Fruit fly (Drosophila melanogaster) whole organism, embryonic: Measurements from ENCODE around the gene CG32202.

Experiments
- CG11398 ChIP-seq: fragments of 200-800 bp; sonication (Bioruptor generic); optimal IDR thresholded peaks from 2 replicates; lab custom pipeline; 2016; ENCODE audit warnings: missing biosample characterization, missing genetic modification characterization
- CG12071 ChIP-seq: fragments of 200-800 bp; sonication (Bioruptor generic); optimal IDR thresholded peaks from 3 replicates; lab custom pipeline; 2018; ENCODE audit warnings: missing biosample characterization, mild to moderate bottlenecking, missing genetic modification characterization
- CG1602 ChIP-seq: fragments of 200-800 bp; sonication (Bioruptor generic); optimal IDR thresholded peaks from 3 replicates; lab custom pipeline; 2016; ENCODE audit warnings: missing biosample characterization, missing genetic modification characterization
- CG17361 ChIP-seq: fragments of 200-800 bp; sonication (Bioruptor generic); IDR thresholded peaks from 3 replicates; pipeline ENCODE4 v1.3.6; 2022; ENCODE audit warnings: missing biosample characterization, missing genetic modification characterization
- CG17802 ChIP-seq: fragments of 200-800 bp; sonication (Bioruptor generic); optimal IDR thresholded peaks from 2 replicates; lab custom pipeline; 2018; ENCODE audit warnings: missing biosample characterization, mild to moderate bottlenecking, missing genetic modification characterization, moderate library complexity
- CG30403 ChIP-seq: fragments of 200-800 bp; sonication (Bioruptor generic); optimal IDR thresholded peaks from 3 replicates; lab custom pipeline; 2016; ENCODE audit warnings: missing biosample characterization, missing genetic modification characterization
- CG32772 ChIP-seq: fragments of 200-800 bp; sonication (Bioruptor generic); IDR thresholded peaks from 2 replicates; pipeline ENCODE4 v1.3.6; 2022; ENCODE audit warnings: missing biosample characterization, missing genetic modification characterization
- CG6689 ChIP-seq: fragments of 200-800 bp; sonication (Bioruptor generic); IDR thresholded peaks from 2 replicates; pipeline ENCODE4 v1.3.6; 2022; ENCODE audit warnings: missing biosample characterization, missing genetic modification characterization
- CG7786 ChIP-seq: fragments of 200-800 bp; sonication (Bioruptor generic); optimal IDR thresholded peaks from 2 replicates; lab custom pipeline; 2016; ENCODE audit warnings: missing biosample characterization, missing genetic modification characterization
- Dek ChIP-seq: fragments of 200-800 bp; sonication (Bioruptor generic); optimal IDR thresholded peaks from 3 replicates; lab custom pipeline; 2019; ENCODE audit warnings: missing biosample characterization, mild to moderate bottlenecking, missing genetic modification characterization, moderate library complexity
- HLH4C ChIP-seq: fragments of 200-800 bp; sonication (Bioruptor generic); IDR thresholded peaks from 3 replicates; pipeline ENCODE4 v1.3.6; 2022; ENCODE audit warnings: missing biosample characterization, missing genetic modification characterization; ENCODE audit not compliant: partially characterized antibody
- HLH54F ChIP-seq: fragments of 200-800 bp; sonication (Bioruptor generic); optimal IDR thresholded peaks from 3 replicates; lab custom pipeline; 2016; ENCODE audit warnings: missing biosample characterization, missing genetic modification characterization
- Max ChIP-seq: fragments of 200-800 bp; sonication (Bioruptor generic); optimal IDR thresholded peaks from 2 replicates; lab custom pipeline; 2016; ENCODE audit warnings: missing biosample characterization, mild to moderate bottlenecking, missing genetic modification characterization
- Meics ChIP-seq: fragments of 200-800 bp; sonication (Bioruptor generic); optimal IDR thresholded peaks from 2 replicates; lab custom pipeline; 2017; ENCODE audit warnings: missing biosample characterization, mild to moderate bottlenecking, missing genetic modification characterization
- NFAT ChIP-seq: fragments of 200-800 bp; sonication (Bioruptor generic); IDR thresholded peaks from 2 replicates; pipeline ENCODE4 v1.3.6; 2022; ENCODE audit warnings: missing biosample characterization, missing genetic modification characterization
- Oaz ChIP-seq: fragments of 200-800 bp; sonication (Bioruptor generic); IDR thresholded peaks from 2 replicates; pipeline ENCODE4 v1.3.6; 2022; ENCODE audit warnings: missing biosample characterization, missing genetic modification characterization
- Opbp ChIP-seq: fragments of 200-800 bp; sonication (Bioruptor generic); IDR thresholded peaks from 3 replicates; pipeline ENCODE4 v1.3.6; 2022; ENCODE audit warnings: missing biosample characterization, missing genetic modification characterization; ENCODE audit not compliant: partially characterized antibody
- Pdp1 ChIP-seq, 2 experiments: fragments of 200-800 bp; sonication (Bioruptor generic); optimal IDR thresholded peaks; 3 replicates each; lab custom pipeline; 2016; ENCODE audit warnings: missing biosample characterization in 2 of 2, missing genetic modification characterization in 2 of 2, mild to moderate bottlenecking in 1 of 2, moderate library complexity in 1 of 2
- Scr ChIP-seq: fragments of 200-800 bp; sonication (Bioruptor generic); IDR thresholded peaks from 2 replicates; pipeline ENCODE4 v1.3.6; 2022; ENCODE audit warnings: missing biosample characterization, missing genetic modification characterization; ENCODE audit not compliant: partially characterized antibody
- Six4 ChIP-seq: fragments of 200-800 bp; sonication (Bioruptor generic); optimal IDR thresholded peaks from 2 replicates; lab custom pipeline; 2016; ENCODE audit warnings: missing biosample characterization, missing genetic modification characterization
- Sry-β ChIP-seq: fragments of 200-800 bp; sonication (Bioruptor generic); optimal IDR thresholded peaks from 2 replicates; lab custom pipeline; 2018; ENCODE audit warnings: missing biosample characterization, mild to moderate bottlenecking, missing genetic modification characterization, moderate library complexity
- Taf1 ChIP-seq: fragments of 200-800 bp; sonication (Bioruptor generic); IDR thresholded peaks from 2 replicates; pipeline ENCODE4 v1.3.6; 2022; ENCODE audit warnings: missing biosample characterization, missing genetic modification characterization
- Vsx1 ChIP-seq: fragments of 200-800 bp; sonication (Bioruptor generic); optimal IDR thresholded peaks from 2 replicates; lab custom pipeline; 2017; ENCODE audit warnings: missing biosample characterization, mild to moderate bottlenecking, missing genetic modification characterization, missing genetic modification reagents
- ac ChIP-seq: fragments of 200-800 bp; sonication (Bioruptor generic); optimal IDR thresholded peaks from 3 replicates; lab custom pipeline; 2017; ENCODE audit warnings: missing biosample characterization, mild to moderate bottlenecking, missing genetic modification characterization
- chn ChIP-seq: fragments of 200-800 bp; sonication (Bioruptor generic); optimal IDR thresholded peaks from 2 replicates; lab custom pipeline; 2016; ENCODE audit warnings: missing biosample characterization, missing genetic modification characterization
- ewg ChIP-seq: fragments of 200-800 bp; sonication (Bioruptor generic); optimal IDR thresholded peaks from 3 replicates; lab custom pipeline; 2017; ENCODE audit warnings: mild to moderate bottlenecking, missing biosample characterization, missing genetic modification reagents, missing genetic modification characterization
- exex ChIP-seq: fragments of 200-800 bp; sonication (Bioruptor generic); optimal IDR thresholded peaks from 4 replicates; lab custom pipeline; 2018; ENCODE audit warnings: missing biosample characterization, mild to moderate bottlenecking, missing genetic modification characterization, moderate library complexity
- fru ChIP-seq: fragments of >200 bp; optimal IDR thresholded peaks from 2 replicates; lab custom pipeline; 2017
- gem ChIP-seq: fragments of 200-800 bp; sonication (Bioruptor generic); optimal IDR thresholded peaks from 2 replicates; lab custom pipeline; 2019; ENCODE audit warnings: missing biosample characterization, mild to moderate bottlenecking, missing genetic modification characterization, moderate library complexity
- grau ChIP-seq: fragments of 200-800 bp; optimal IDR thresholded peaks from 3 replicates; lab custom pipeline; 2019; ENCODE audit warnings: missing biosample characterization, mild to moderate bottlenecking, missing genetic modification characterization, moderate library complexity
- grn ChIP-seq: fragments of 200-800 bp; sonication (Bioruptor generic); optimal IDR thresholded peaks from 3 replicates; lab custom pipeline; 2017; ENCODE audit warnings: missing biosample characterization, missing genetic modification characterization
- gro ChIP-seq: fragments of 200-800 bp; sonication (Bioruptor generic); optimal IDR thresholded peaks from 2 replicates; lab custom pipeline; 2016; ENCODE audit warnings: missing biosample characterization, missing genetic modification characterization
- gt ChIP-seq: fragments of 200-800 bp; sonication (Bioruptor generic); IDR thresholded peaks from 2 replicates; pipeline ENCODE4 v1.3.6; 2022; ENCODE audit warnings: missing biosample characterization, missing genetic modification characterization
- ind ChIP-seq: fragments of 200-800 bp; sonication (Bioruptor generic); optimal IDR thresholded peaks from 3 replicates; lab custom pipeline; 2016; ENCODE audit warnings: missing biosample characterization, missing genetic modification characterization
- peb ChIP-seq: fragments of 200-800 bp; sonication (Bioruptor generic); IDR thresholded peaks from 2 replicates; pipeline ENCODE4 v1.3.6; 2022; ENCODE audit warnings: missing biosample characterization, missing genetic modification characterization
- repo ChIP-seq: fragments of 200-800 bp; sonication (Bioruptor generic); optimal IDR thresholded peaks from 2 replicates; lab custom pipeline; 2016; ENCODE audit warnings: missing biosample characterization, missing genetic modification characterization
- sd ChIP-seq: fragments of 200-800 bp; sonication (Bioruptor generic); optimal IDR thresholded peaks from 3 replicates; lab custom pipeline; 2018; ENCODE audit warnings: missing biosample characterization, mild to moderate bottlenecking, missing genetic modification characterization, moderate library complexity
- sens ChIP-seq: fragments of 200-800 bp; sonication (Bioruptor generic); peaks from one replicate; lab custom pipeline; 2016; ENCODE audit warnings: missing biosample characterization, missing genetic modification characterization
- slbo ChIP-seq: fragments of 200-800 bp; sonication (Bioruptor generic); IDR thresholded peaks from 2 replicates; pipeline ENCODE4 v1.3.6; 2022; ENCODE audit warnings: missing biosample characterization, missing genetic modification characterization
- sob ChIP-seq: fragments of 200-800 bp; sonication (Bioruptor generic); IDR thresholded peaks from 2 replicates; pipeline ENCODE4 v1.3.6; 2022; ENCODE audit warnings: missing biosample characterization, missing genetic modification characterization
- sug ChIP-seq: fragments of 200-800 bp; optimal IDR thresholded peaks from 2 replicates; lab custom pipeline; 2019; ENCODE audit warnings: missing biosample characterization, mild to moderate bottlenecking, missing genetic modification characterization, moderate library complexity
- tio ChIP-seq: fragments of 200-800 bp; sonication (Bioruptor generic); optimal IDR thresholded peaks from 2 replicates; lab custom pipeline; 2017; ENCODE audit warnings: missing biosample characterization, missing genetic modification characterization, inconsistent platforms
- tna ChIP-seq: fragments of 200-800 bp; sonication (Bioruptor generic); IDR thresholded peaks from 2 replicates; pipeline ENCODE4 v1.3.6; 2022; ENCODE audit warnings: missing biosample characterization, missing genetic modification characterization; ENCODE audit not compliant: partially characterized antibody
- wor ChIP-seq: fragments of 200-800 bp; sonication (Bioruptor generic); IDR thresholded peaks from 2 replicates; pipeline ENCODE4 v1.3.6; 2022; ENCODE audit warnings: missing biosample characterization, missing genetic modification characterization

Gene CG32202

dm6 chr3L:18638043-18638442, 43.9 kb upstream of the CG32202 start:
- TF ChIP-seq grn (GFP tag; lab: Kevin White, UChicago) (peak; percentile 1), Six4 (GFP tag; lab: Kevin White, UChicago) (no peak), exex (tag; lab: Kevin White, UChicago) (peak; percentile 85), CG17802 (tag; lab: Kevin White, UChicago) (no peak), peb (GFP tag; lab: Robert Waterston, UW) (no peak), CG11398 (GFP tag; lab: Kevin White, UChicago) (no peak), ewg (GFP tag; lab: Kevin White, UChicago) (no peak), sens (GFP tag; lab: Kevin White, UChicago) (peak; percentile 60), CG1602 (GFP tag; lab: Kevin White, UChicago) (no peak), HLH54F (no peak), Scr (GFP tag; lab: Robert Waterston, UW) (no peak), CG32772 (GFP tag; lab: Robert Waterston, UW) (no peak), Opbp (GFP tag; lab: Robert Waterston, UW) (no peak), Pdp1 (GFP tag; optimal IDR thresholded peaks at IDR 0.05; lab: Kevin White, UChicago) (peak in 1 of 2 experiments; percentile 80), fru (lab: Kevin White, UChicago) (no peak), CG17361 (GFP tag; lab: Robert Waterston, UW) (no peak), Max (GFP tag; lab: Kevin White, UChicago) (no peak), gt (GFP tag; lab: Robert Waterston, UW) (no peak), Dek (no peak), gro (GFP tag; lab: Kevin White, UChicago) (no peak), sd (tag; lab: Kevin White, UChicago) (peak; percentile 31), slbo (GFP tag; lab: Robert Waterston, UW) (no peak), ac (no peak), CG7786 (GFP tag; lab: Kevin White, UChicago) (no peak), Oaz (GFP tag; lab: Robert Waterston, UW) (no peak), Taf1 (GFP tag; lab: Robert Waterston, UW) (no peak), NFAT (GFP tag; lab: Robert Waterston, UW) (no peak), CG12071 (GFP tag; lab: Kevin White, UChicago) (no peak), sug (tag; lab: Kevin White, UChicago) (peak; percentile 26), sob (no peak), Sry-β (GFP tag; lab: Kevin White, UChicago) (no peak), CG30403 (GFP tag; lab: Kevin White, UChicago) (no peak), Meics (GFP tag; lab: Kevin White, UChicago) (no peak), grau (tag; lab: Kevin White, UChicago) (no peak), chn (GFP tag; lab: Kevin White, UChicago) (no peak), ind (GFP tag; lab: Kevin White, UChicago) (no peak), tna (GFP tag; lab: Robert Waterston, UW) (no peak), HLH4C (GFP tag; lab: Robert Waterston, UW) (no peak), repo (GFP tag; lab: Kevin White, UChicago) (no peak), Vsx1 (GFP tag; lab: Kevin White, UChicago) (no peak)

dm6 chr3L:18638487-18638886, 43.5 kb upstream of the CG32202 start:
- TF ChIP-seq gem (tag; lab: Kevin White, UChicago) (peak; percentile 26), wor (no peak), CG6689 (GFP tag; lab: Robert Waterston, UW) (no peak), Oaz (GFP tag; lab: Robert Waterston, UW) (no peak), tio (peak; percentile 18)
